Worm (Caenorhabditis elegans) whole organism, late embryonic: ENCODE measurements around the gene F14F8.9.

Source experiments
- ama-1 ChIP-seq: fragments of 150-350 bp; optimal IDR thresholded peaks from 2 replicates; lab custom pipeline; 2014
- ceh-34 ChIP-seq: sonication (generic microtip); optimal IDR thresholded peaks from 2 replicates; lab custom pipeline; 2016; ENCODE audit warnings: mild to moderate bottlenecking, missing genetic modification characterization, missing compliant biosample characterization
- dmd-4 ChIP-seq: sonication (generic microtip); optimal IDR thresholded peaks from 2 replicates; lab custom pipeline; 2016; ENCODE audit warnings: borderline replicate concordance, missing genetic modification characterization, missing compliant biosample characterization
- mec-3 ChIP-seq: sonication (generic microtip); optimal IDR thresholded peaks from 2 replicates; lab custom pipeline; 2016; ENCODE audit warnings: borderline replicate concordance, missing genetic modification characterization, missing compliant biosample characterization
- nfya-1 ChIP-seq: sonication (generic microtip); optimal IDR thresholded peaks from 2 replicates; lab custom pipeline; 2017; ENCODE audit warnings: missing genetic modification characterization, mild to moderate bottlenecking, missing compliant biosample characterization, antibody characterized with exemption, moderate library complexity
- pag-3 ChIP-seq: sonication (generic microtip); optimal IDR thresholded peaks from 2 replicates; lab custom pipeline; 2016; ENCODE audit warnings: missing compliant biosample characterization, missing genetic modification characterization, borderline replicate concordance
- tbx-2 ChIP-seq: sonication (generic microtip); optimal IDR thresholded peaks from 2 replicates; lab custom pipeline; 2016; ENCODE audit warnings: missing genetic modification characterization, missing compliant biosample characterization
- unc-3 ChIP-seq, 2 experiments: fragments of 200-800 bp in 1 of 2; sonication (Bioruptor generic) in 1 of 2; sonication (generic microtip) in 1 of 2; conservative IDR thresholded peaks in 1 of 2; optimal IDR thresholded peaks in 1 of 2; 2 replicates each; pipeline versions ENCODE4 v1.3.6 to Lab custom; 2016 to 2022; ENCODE audit warnings: missing compliant biosample characterization in 2 of 2, missing genetic modification characterization in 2 of 2, missing genetic modification reagents in 1 of 2

ce11 chrV:16675553-16675952, 7.2 kb upstream of the F14F8.9 start, which contains the start of gene srz-1:
- TF ChIP-seq unc-3 (GFP tag; conservative IDR thresholded peaks at IDR 0.05; lab: Robert Waterston, UW) (no peak), unc-3 (tag; optimal IDR thresholded peaks at IDR 0.05; lab: Kevin White, UChicago) (no peak), mec-3 (no peak), ama-1 (lab: Kevin White, UChicago) (no peak), ceh-34 (no peak), tbx-2 (no peak), pag-3 (tag; lab: Kevin White, UChicago) (no peak), dmd-4 (tag; lab: Kevin White, UChicago) (no peak), nfya-1 (tag; lab: Kevin White, UChicago) (no peak)
